Worm (Caenorhabditis elegans) whole organism, late embryonic: ENCODE data around the gene ccm-3.

Experiments
- C38D4.7 ChIP-seq: fragments of 200-800 bp; sonication (Bioruptor generic); optimal IDR thresholded peaks from 2 replicates; lab custom pipeline; 2018; ENCODE audit warnings: mild to moderate bottlenecking, missing genetic modification characterization, moderate library complexity, missing compliant biosample characterization
- F13H6.1 ChIP-seq: sonication (generic microtip); optimal IDR thresholded peaks from 2 replicates; lab custom pipeline; 2016; ENCODE audit warnings: missing genetic modification characterization, missing compliant biosample characterization
- K09A11.1 ChIP-seq: sonication (generic microtip); optimal IDR thresholded peaks from 2 replicates; lab custom pipeline; 2017; ENCODE audit warnings: antibody characterized with exemption, mild to moderate bottlenecking, missing genetic modification characterization, missing compliant biosample characterization; ENCODE audit not compliant: insufficient read depth
- T23F11.4 ChIP-seq: fragments of 200-800 bp; sonication (Bioruptor generic); optimal IDR thresholded peaks from 2 replicates; lab custom pipeline; 2018; ENCODE audit warnings: mild to moderate bottlenecking, missing genetic modification characterization, missing compliant biosample characterization
- ceh-22 ChIP-seq: sonication (generic microtip); optimal IDR thresholded peaks from 2 replicates; lab custom pipeline; 2017; ENCODE audit warnings: missing biosample characterization, missing genetic modification characterization
- ceh-30 ChIP-seq: fragments of 150-350 bp; optimal IDR thresholded peaks from 2 replicates; lab custom pipeline; 2014; ENCODE audit warnings: missing biosample characterization, missing genetic modification characterization
- ceh-31 ChIP-seq: sonication (generic microtip); optimal IDR thresholded peaks from 2 replicates; lab custom pipeline; 2016; ENCODE audit warnings: missing genetic modification characterization, missing compliant biosample characterization
- ceh-45 ChIP-seq: fragments of 200-800 bp; sonication (Bioruptor generic); IDR thresholded peaks from 2 replicates; pipeline ENCODE4 v1.3.6; 2022; ENCODE audit warnings: missing genetic modification reagents, missing genetic modification characterization, missing compliant biosample characterization
- ceh-6 ChIP-seq: fragments of 200-800 bp; sonication (Bioruptor generic); optimal IDR thresholded peaks from 2 replicates; lab custom pipeline; 2018; ENCODE audit warnings: mild to moderate bottlenecking, missing genetic modification characterization, missing compliant biosample characterization
- ceh-9 ChIP-seq: sonication (generic microtip); optimal IDR thresholded peaks from 2 replicates; lab custom pipeline; 2016; ENCODE audit warnings: mild to moderate bottlenecking, missing genetic modification characterization, inconsistent platforms, missing compliant biosample characterization
- che-1 ChIP-seq: sonication (generic microtip); optimal IDR thresholded peaks from 2 replicates; lab custom pipeline; 2016; ENCODE audit warnings: mild to moderate bottlenecking, missing genetic modification characterization, missing compliant biosample characterization
- dmd-4 ChIP-seq: sonication (generic microtip); optimal IDR thresholded peaks from 2 replicates; lab custom pipeline; 2016; ENCODE audit warnings: borderline replicate concordance, missing genetic modification characterization, missing compliant biosample characterization
- dve-1 ChIP-seq: sonication (generic microtip); optimal IDR thresholded peaks from 2 replicates; lab custom pipeline; 2017; ENCODE audit warnings: antibody characterized with exemption, mild to moderate bottlenecking, missing genetic modification characterization, missing compliant biosample characterization
- elt-2 ChIP-seq: sonication (generic microtip); optimal IDR thresholded peaks from 2 replicates; lab custom pipeline; 2016; ENCODE audit warnings: missing genetic modification reagents, missing genetic modification characterization, missing compliant biosample characterization
- fax-1 ChIP-seq: sonication (generic microtip); optimal IDR thresholded peaks from 2 replicates; lab custom pipeline; 2016; ENCODE audit warnings: missing genotype, missing genetic modification characterization, missing compliant biosample characterization
- gmeb-2 ChIP-seq: sonication (generic microtip); optimal IDR thresholded peaks from 2 replicates; lab custom pipeline; 2016; ENCODE audit warnings: missing genetic modification characterization, inconsistent platforms, missing compliant biosample characterization
- hlh-13 ChIP-seq: fragments of 200-800 bp; sonication (Bioruptor generic); optimal IDR thresholded peaks from 2 replicates; lab custom pipeline; 2018; ENCODE audit warnings: mild to moderate bottlenecking, missing genetic modification characterization, missing compliant biosample characterization
- lin-11 ChIP-seq: fragments of 200-800 bp; sonication (Bioruptor generic); optimal IDR thresholded peaks from 2 replicates; lab custom pipeline; 2018; ENCODE audit warnings: mild to moderate bottlenecking, missing genetic modification characterization, missing compliant biosample characterization
- madf-2 ChIP-seq: sonication (generic microtip); optimal IDR thresholded peaks from 2 replicates; lab custom pipeline; 2017; ENCODE audit warnings: missing genetic modification characterization, missing compliant biosample characterization
- mec-3 ChIP-seq: sonication (generic microtip); optimal IDR thresholded peaks from 2 replicates; lab custom pipeline; 2016; ENCODE audit warnings: borderline replicate concordance, missing genetic modification characterization, missing compliant biosample characterization
- nfya-1 ChIP-seq: sonication (generic microtip); optimal IDR thresholded peaks from 2 replicates; lab custom pipeline; 2017; ENCODE audit warnings: missing genetic modification characterization, mild to moderate bottlenecking, missing compliant biosample characterization, antibody characterized with exemption, moderate library complexity
- nhr-232 ChIP-seq: sonication (generic microtip); optimal IDR thresholded peaks from 2 replicates; lab custom pipeline; 2016; ENCODE audit warnings: missing genetic modification characterization, missing compliant biosample characterization
- npax-4 ChIP-seq: sonication (generic microtip); optimal IDR thresholded peaks from 2 replicates; lab custom pipeline; 2016; ENCODE audit warnings: missing genetic modification characterization, missing compliant biosample characterization
- pax-1 ChIP-seq: fragments of 150-350 bp; optimal IDR thresholded peaks from 2 replicates; lab custom pipeline; 2014; ENCODE audit warnings: missing biosample characterization, missing genetic modification characterization
- pha-2 ChIP-seq: sonication (generic microtip); optimal IDR thresholded peaks from 2 replicates; lab custom pipeline; 2017; ENCODE audit warnings: mild to moderate bottlenecking, missing genetic modification characterization, missing compliant biosample characterization
- pqm-1 ChIP-seq: sonication (generic microtip); optimal IDR thresholded peaks from 2 replicates; lab custom pipeline; 2016; ENCODE audit warnings: missing genetic modification characterization, missing compliant biosample characterization
- ref-2 ChIP-seq: sonication (generic microtip); optimal IDR thresholded peaks from 2 replicates; lab custom pipeline; 2016; ENCODE audit warnings: missing genetic modification characterization, missing compliant biosample characterization
- sox-4 ChIP-seq: sonication (generic microtip); optimal IDR thresholded peaks from 2 replicates; lab custom pipeline; 2017; ENCODE audit warnings: mild to moderate bottlenecking, missing genetic modification characterization, inconsistent platforms, missing compliant biosample characterization
- syd-9 ChIP-seq: sonication (generic microtip); optimal IDR thresholded peaks from 2 replicates; lab custom pipeline; 2016; ENCODE audit warnings: mild to moderate bottlenecking, missing genetic modification characterization, moderate library complexity, missing compliant biosample characterization
- tbx-7 ChIP-seq: sonication (generic microtip); optimal IDR thresholded peaks from 2 replicates; lab custom pipeline; 2016; ENCODE audit warnings: missing genotype, missing genetic modification characterization, missing compliant biosample characterization
- unc-3 ChIP-seq, 2 experiments: fragments of 200-800 bp in 1 of 2; sonication (Bioruptor generic) in 1 of 2; sonication (generic microtip) in 1 of 2; conservative IDR thresholded peaks in 1 of 2; optimal IDR thresholded peaks in 1 of 2; 2 replicates each; pipeline versions ENCODE4 v1.3.6 to Lab custom; 2016 to 2022; ENCODE audit warnings: missing compliant biosample characterization in 2 of 2, missing genetic modification characterization in 2 of 2, missing genetic modification reagents in 1 of 2
- unc-55 ChIP-seq: sonication (generic microtip); optimal IDR thresholded peaks from 2 replicates; lab custom pipeline; 2017; ENCODE audit warnings: missing biosample characterization, missing genetic modification reagents, missing genetic modification characterization
- ztf-16 ChIP-seq: sonication (generic microtip); optimal IDR thresholded peaks from 2 replicates; lab custom pipeline; 2017; ENCODE audit warnings: missing genetic modification characterization, missing compliant biosample characterization

The ccm-3 gene

ce11 chrII:10598039-10598438, 9.0 kb downstream of the ccm-3 start, which contains the start of gene C14A4.8:
Gene C14A4.8, minus strand, starts transcription at chrII:10598139.
- no peak for TF ChIP-seq ref-2 (tag; lab: Kevin White, UChicago)
- no peak for TF ChIP-seq ceh-6 (GFP tag; lab: Kevin White, UChicago)
- TF ChIP-seq T23F11.4 (GFP tag; lab: Kevin White, UChicago) = no peak
- TF ChIP-seq pax-1 (tag; lab: Kevin White, UChicago) = no peak
- no peak for TF ChIP-seq ceh-30
- TF ChIP-seq madf-2 (tag; lab: Kevin White, UChicago) = no peak
- no peak for TF ChIP-seq unc-55 (GFP tag; lab: Kevin White, UChicago)
- no peak for TF ChIP-seq tbx-7 (tag; lab: Kevin White, UChicago)
- no peak for TF ChIP-seq F13H6.1 (tag; lab: Kevin White, UChicago)
- no peak for TF ChIP-seq syd-9 (tag; lab: Kevin White, UChicago)
- no peak for TF ChIP-seq unc-3 (GFP tag; conservative IDR thresholded peaks at IDR 0.05; lab: Robert Waterston, UW)
- no peak for TF ChIP-seq unc-3 (tag; optimal IDR thresholded peaks at IDR 0.05; lab: Kevin White, UChicago)
- no peak for TF ChIP-seq mec-3
- no peak for TF ChIP-seq nfya-1 (tag; lab: Kevin White, UChicago)
- no peak for TF ChIP-seq K09A11.1
- TF ChIP-seq che-1 = no peak

- TF ChIP-seq nhr-232 (tag; lab: Kevin White, UChicago) (no peak), dmd-4 (tag; lab: Kevin White, UChicago) (no peak), ceh-9 (tag; lab: Kevin White, UChicago) (no peak), pha-2 (tag; lab: Kevin White, UChicago) (no peak), gmeb-2 (tag; lab: Kevin White, UChicago) (no peak), fax-1 (tag; lab: Kevin White, UChicago) (no peak), C38D4.7 (GFP tag; lab: Kevin White, UChicago) (no peak), syd-9 (tag; lab: Kevin White, UChicago) (no peak), hlh-13 (GFP tag; lab: Kevin White, UChicago) (no peak), npax-4 (tag; lab: Kevin White, UChicago) (no peak), dve-1 (tag; lab: Kevin White, UChicago) (no peak), ceh-45 (no peak)
Observed at ce11 chrII:10596462-10596861, 10.6 kb downstream of the ccm-3 start, which contains the start of gene C14A4.7. Gene C14A4.7, minus strand, starts transcription at chrII:10596562.

ce11 chrII:10594758-10595157, 12.3 kb downstream of the ccm-3 start, which contains the start of gene C14A4.6:
Gene C14A4.6, minus strand, starts transcription at chrII:10594776.
- TF ChIP-seq elt-2 (tag; lab: Kevin White, UChicago) (peak; percentile 94), T23F11.4 (GFP tag; lab: Kevin White, UChicago) (no peak), pqm-1 (no peak)

- TF ChIP-seq ceh-31 (no peak), ceh-30 (no peak), fax-1 (tag; lab: Kevin White, UChicago) (no peak), ztf-16 (no peak), ceh-22 (tag; lab: Kevin White, UChicago) (no peak), lin-11 (tag; lab: Kevin White, UChicago) (no peak), dve-1 (tag; lab: Kevin White, UChicago) (no peak)
Observed at ce11 chrII:10594312-10594711, 12.8 kb downstream of the ccm-3 start.

- no peak for TF ChIP-seq sox-4
- TF ChIP-seq, all 69 proteins: peak for 0
Observed at ce11 chrII:10592452-10592851, 14.6 kb downstream of the ccm-3 start, which contains the start of gene crn-5. Gene crn-5, plus strand, starts transcription at chrII:10592752.
